Fruit fly (Drosophila melanogaster): ENCODE data around the gene AIF.

AIF gene

dm6 chr2L:2175930-2176643, 24.5 kb downstream of the AIF start (continued):
- TF ChIP-seq trem (tag; optimal IDR thresholded peaks at IDR 0.05) (no peak), Hsf (GFP tag; optimal IDR thresholded peaks at IDR 0.05) (peak; percentile 40), CG10274 (GFP tag; optimal IDR thresholded peaks at IDR 0.05) (no peak), YL-1 (GFP tag; optimal IDR thresholded peaks at IDR 0.05) (no peak), so (GFP tag; IDR thresholded peaks at IDR 0.05) (0 out of 3 replicates have a peak, but pooled peaks have one; percentile 8), CG3065 (GFP tag; optimal IDR thresholded peaks at IDR 0.05) (no peak), CG1529 (GFP tag; optimal IDR thresholded peaks at IDR 0.05) (no peak), CG4617 (GFP tag; optimal IDR thresholded peaks at IDR 0.05; ENCODE audit: borderline replicate concordance) (no peak), CG11085 (GFP tag; IDR thresholded peaks at IDR 0.05) (no peak), CG17186 (GFP tag; optimal IDR thresholded peaks at IDR 0.05) (no peak), CG10979 (tag; optimal IDR thresholded peaks at IDR 0.05) (no peak), pzg (GFP tag; optimal IDR thresholded peaks at IDR 0.05) (no peak), CG11696 (GFP tag; IDR thresholded peaks at IDR 0.05) (peak; percentile 84), CG8944 (GFP tag; optimal IDR thresholded peaks at IDR 0.05) (no peak), amos (GFP tag; IDR thresholded peaks at IDR 0.05; ENCODE audit: partially characterized antibody) (no peak), Mrtf (GFP tag; IDR thresholded peaks at IDR 0.05) (no peak; the same call in 2 of the 3 replicates), oc (tag; optimal IDR thresholded peaks at IDR 0.05) (no peak), ac (GFP tag; optimal IDR thresholded peaks at IDR 0.05) (no peak), org-1 (GFP tag; optimal IDR thresholded peaks at IDR 0.05) (peak; percentile 47), insv (GFP tag; optimal IDR thresholded peaks at IDR 0.05) (no peak), CG17829 (tag; optimal IDR thresholded peaks at IDR 0.05) (peak; percentile 35), ERR (GFP tag; optimal IDR thresholded peaks at IDR 0.05) (no peak), CG31388 (GFP tag; optimal IDR thresholded peaks at IDR 0.05) (no peak), CG2199 (GFP tag; IDR thresholded peaks at IDR 0.05) (no peak), Awh (GFP tag; IDR thresholded peaks at IDR 0.05) (no peak), HHEX (GFP tag; optimal IDR thresholded peaks at IDR 0.05) (peak; percentile 40), CG10654 (GFP tag; optimal IDR thresholded peaks at IDR 0.05) (no peak), Ravus (GFP tag; IDR thresholded peaks at IDR 0.05) (no peak; the same call in 1 of the 2 replicates), CG4282 (GFP tag; optimal IDR thresholded peaks at IDR 0.05) (no peak), Taf1 (GFP tag; IDR thresholded peaks at IDR 0.05) (peak; percentile 20; the same call in 1 of the 2 replicates), CG2889 (GFP tag; IDR thresholded peaks at IDR 0.05) (no peak), stc (GFP tag; IDR thresholded peaks at IDR 0.05) (no peak), CG18011 (GFP tag; optimal IDR thresholded peaks at IDR 0.05) (no peak), CG34376 (GFP tag; optimal IDR thresholded peaks at IDR 0.05) (no peak), fd102C (GFP tag; optimal IDR thresholded peaks at IDR 0.05) (no peak), ci (GFP tag; IDR thresholded peaks at IDR 0.05) (0 out of 3 replicates have a peak, but pooled peaks have one; percentile 10), CG14965 (GFP tag; optimal IDR thresholded peaks at IDR 0.05; ENCODE audit: borderline replicate concordance) (no peak), chm (GFP tag; IDR thresholded peaks at IDR 0.05) (no peak), CG7963 (GFP tag; IDR thresholded peaks at IDR 0.05; ENCODE audit: partially characterized antibody) (no peak), CG32772 (GFP tag; IDR thresholded peaks at IDR 0.05) (no peak), CG18476 (GFP tag; optimal IDR thresholded peaks at IDR 0.05) (peak; percentile 6), CG6689 (GFP tag; IDR thresholded peaks at IDR 0.05) (peak; percentile 29; the same call in 1 of the 2 replicates), CG8924 (tag; optimal IDR thresholded peaks at IDR 0.05) (peak; percentile 50)
